Fruit fly (Drosophila melanogaster) whole organism, embryonic: ENCODE measurements around the gene CG6432.

Experiments
- Aef1 ChIP-seq: fragments of 200-800 bp; sonication (Bioruptor generic); IDR thresholded peaks from 3 replicates; pipeline ENCODE4 v1.3.6; 2022; ENCODE audit warnings: missing biosample characterization, missing genetic modification characterization
- Atf-2 ChIP-seq: fragments of 200-800 bp; sonication (Bioruptor generic); optimal IDR thresholded peaks from 2 replicates; lab custom pipeline; 2016; ENCODE audit warnings: missing biosample characterization, missing genetic modification characterization
- B-H1 ChIP-seq: fragments of 200-800 bp; sonication (Bioruptor generic); IDR thresholded peaks from 3 replicates; pipeline ENCODE4 v1.3.6; 2022; ENCODE audit warnings: missing biosample characterization, missing genetic modification characterization
- Bteb2 ChIP-seq: fragments of 200-800 bp; sonication (Bioruptor generic); optimal IDR thresholded peaks from 2 replicates; lab custom pipeline; 2016; ENCODE audit warnings: missing biosample characterization, missing genetic modification characterization
- CG10431 ChIP-seq: fragments of 200-800 bp; sonication (Bioruptor generic); optimal IDR thresholded peaks from 3 replicates; lab custom pipeline; 2018; ENCODE audit warnings: missing biosample characterization, mild to moderate bottlenecking, missing genetic modification characterization
- CG10462 ChIP-seq: fragments of 200-800 bp; sonication (Bioruptor generic); optimal IDR thresholded peaks from 2 replicates; lab custom pipeline; 2016; ENCODE audit warnings: missing biosample characterization, missing genetic modification characterization
- CG11247 ChIP-seq: fragments of 200-800 bp; sonication (Bioruptor generic); IDR thresholded peaks from 2 replicates; pipeline ENCODE4 v1.3.6; 2022; ENCODE audit warnings: missing biosample characterization, missing genetic modification characterization
- CG12391 ChIP-seq: fragments of 200-800 bp; sonication (Bioruptor generic); optimal IDR thresholded peaks from 3 replicates; lab custom pipeline; 2018; ENCODE audit warnings: missing biosample characterization, mild to moderate bottlenecking, missing genetic modification characterization, moderate library complexity
- CG13287 ChIP-seq: fragments of 200-800 bp; sonication (Bioruptor generic); IDR thresholded peaks from 2 replicates; pipeline ENCODE4 v1.3.6; 2022; ENCODE audit warnings: missing biosample characterization, missing genetic modification characterization; ENCODE audit not compliant: partially characterized antibody
- CG15479 ChIP-seq: fragments of 200-800 bp; sonication (Bioruptor generic); optimal IDR thresholded peaks from 3 replicates; lab custom pipeline; 2019; ENCODE audit warnings: missing biosample characterization, mild to moderate bottlenecking, missing genetic modification characterization, moderate library complexity
- CG1647 ChIP-seq: fragments of 200-800 bp; sonication (Bioruptor generic); optimal IDR thresholded peaks from 3 replicates; lab custom pipeline; 2016; ENCODE audit warnings: missing biosample characterization, missing genetic modification characterization
- CG17829 ChIP-seq: fragments of 200-800 bp; optimal IDR thresholded peaks from 2 replicates; lab custom pipeline; 2019; ENCODE audit warnings: missing biosample characterization, mild to moderate bottlenecking, missing genetic modification characterization, moderate library complexity
- CG1832 ChIP-seq: fragments of 200-800 bp; sonication (Bioruptor generic); optimal IDR thresholded peaks from 2 replicates; lab custom pipeline; 2017; ENCODE audit warnings: missing biosample characterization, mild to moderate bottlenecking, missing genetic modification characterization, inconsistent platforms
- CG2120 ChIP-seq: fragments of 200-800 bp; sonication (Bioruptor generic); optimal IDR thresholded peaks from 3 replicates; lab custom pipeline; 2016; ENCODE audit warnings: missing biosample characterization, missing genetic modification characterization
- CG2712 ChIP-seq: fragments of 200-800 bp; optimal IDR thresholded peaks from 3 replicates; lab custom pipeline; 2019; ENCODE audit warnings: missing biosample characterization, mild to moderate bottlenecking, missing genetic modification characterization, moderate library complexity
- CG2889 ChIP-seq: fragments of 200-800 bp; sonication (Bioruptor generic); IDR thresholded peaks from 3 replicates; pipeline ENCODE4 v1.3.6; 2022; ENCODE audit warnings: missing biosample characterization, missing genetic modification characterization
- CG30403 ChIP-seq: fragments of 200-800 bp; sonication (Bioruptor generic); optimal IDR thresholded peaks from 3 replicates; lab custom pipeline; 2016; ENCODE audit warnings: missing biosample characterization, missing genetic modification characterization
- CG31365 ChIP-seq: fragments of 200-800 bp; sonication (Bioruptor generic); optimal IDR thresholded peaks from 2 replicates; lab custom pipeline; 2018; ENCODE audit warnings: missing biosample characterization, mild to moderate bottlenecking, missing genetic modification characterization
- CG43689 ChIP-seq: fragments of 200-800 bp; sonication (Bioruptor generic); IDR thresholded peaks from 2 replicates; pipeline ENCODE4 v1.3.6; 2022; ENCODE audit warnings: missing biosample characterization, missing genetic modification characterization
- CG6654 ChIP-seq: fragments of 200-800 bp; sonication (Bioruptor generic); optimal IDR thresholded peaks from 2 replicates; lab custom pipeline; 2017; ENCODE audit warnings: missing biosample characterization, mild to moderate bottlenecking, missing genetic modification characterization
- CG6813 ChIP-seq: fragments of 200-800 bp; sonication (Bioruptor generic); optimal IDR thresholded peaks from 2 replicates; lab custom pipeline; 2017; ENCODE audit warnings: missing biosample characterization, missing genetic modification characterization, mild to moderate bottlenecking, moderate library complexity, missing genetic modification reagents
- CG7839 ChIP-seq: fragments of 200-800 bp; sonication (Bioruptor generic); optimal IDR thresholded peaks from 3 replicates; lab custom pipeline; 2018; ENCODE audit warnings: missing biosample characterization, mild to moderate bottlenecking, missing genetic modification characterization, moderate library complexity
- CG8281 ChIP-seq: fragments of 200-800 bp; sonication (Bioruptor generic); optimal IDR thresholded peaks from 2 replicates; lab custom pipeline; 2018; ENCODE audit warnings: missing biosample characterization, mild to moderate bottlenecking, missing genetic modification characterization, moderate library complexity
- Chrac-16 ChIP-seq: fragments of 200-800 bp; sonication (Bioruptor generic); optimal IDR thresholded peaks from 3 replicates; lab custom pipeline; 2016; ENCODE audit warnings: missing biosample characterization, missing genetic modification characterization
- Deaf1 ChIP-seq: fragments of 200-800 bp; optimal IDR thresholded peaks from 3 replicates; lab custom pipeline; 2019; ENCODE audit warnings: missing biosample characterization, mild to moderate bottlenecking, missing genetic modification characterization, moderate library complexity
- Dek ChIP-seq: fragments of 200-800 bp; sonication (Bioruptor generic); optimal IDR thresholded peaks from 3 replicates; lab custom pipeline; 2019; ENCODE audit warnings: missing biosample characterization, mild to moderate bottlenecking, missing genetic modification characterization, moderate library complexity
- E2f2 ChIP-seq: fragments of 200-800 bp; sonication (Bioruptor generic); IDR thresholded peaks from 2 replicates; pipeline ENCODE4 v1.3.6; 2022; ENCODE audit warnings: missing biosample characterization, missing genetic modification characterization
- MBD-R2 ChIP-seq: fragments of 200-800 bp; sonication (Bioruptor generic); IDR thresholded peaks from 2 replicates; pipeline ENCODE4 v1.3.6; 2022; ENCODE audit warnings: missing biosample characterization, missing genetic modification characterization
- NK7.1 ChIP-seq: fragments of 200-800 bp; sonication (Bioruptor generic); optimal IDR thresholded peaks from 3 replicates; lab custom pipeline; 2016; ENCODE audit warnings: missing biosample characterization, missing genetic modification characterization
- Nf-YB ChIP-seq: fragments of 200-800 bp; sonication (Bioruptor generic); optimal IDR thresholded peaks from 3 replicates; lab custom pipeline; 2019; ENCODE audit warnings: missing biosample characterization, mild to moderate bottlenecking, missing genetic modification characterization, moderate library complexity
- Opbp ChIP-seq: fragments of 200-800 bp; sonication (Bioruptor generic); IDR thresholded peaks from 3 replicates; pipeline ENCODE4 v1.3.6; 2022; ENCODE audit warnings: missing biosample characterization, missing genetic modification characterization; ENCODE audit not compliant: partially characterized antibody
- Sry-δ ChIP-seq: fragments of 200-800 bp; sonication (Bioruptor generic); optimal IDR thresholded peaks from 2 replicates; lab custom pipeline; 2016; ENCODE audit warnings: missing biosample characterization, missing genetic modification characterization
- bsh ChIP-seq, 2 experiments: fragments of 200-800 bp; sonication (Bioruptor generic); optimal IDR thresholded peaks; 2 replicates each; lab custom pipeline; 2017 to 2018; ENCODE audit warnings: mild to moderate bottlenecking in 2 of 2, missing biosample characterization in 2 of 2, missing genetic modification characterization in 2 of 2, moderate library complexity in 1 of 2
- cato ChIP-seq: fragments of 200-800 bp; sonication (Bioruptor generic); optimal IDR thresholded peaks from 2 replicates; lab custom pipeline; 2016; ENCODE audit warnings: missing biosample characterization, missing genetic modification characterization, borderline replicate concordance
- chinmo ChIP-seq: fragments of 200-800 bp; sonication (Bioruptor generic); IDR thresholded peaks from 4 replicates; pipeline ENCODE4 v1.3.6; 2022; ENCODE audit warnings: missing biosample characterization, missing genetic modification characterization; ENCODE audit not compliant: partially characterized antibody
- cwo ChIP-seq: fragments of 200-800 bp; sonication (Bioruptor generic); optimal IDR thresholded peaks from 3 replicates; lab custom pipeline; 2017; ENCODE audit warnings: missing biosample characterization, missing genetic modification characterization, mild to moderate bottlenecking, moderate library complexity, missing genetic modification reagents
- dati ChIP-seq: fragments of 200-800 bp; sonication (Bioruptor generic); IDR thresholded peaks from 2 replicates; pipeline ENCODE4 v1.3.6; 2022; ENCODE audit warnings: missing biosample characterization, missing genetic modification characterization
- exex ChIP-seq: fragments of 200-800 bp; sonication (Bioruptor generic); optimal IDR thresholded peaks from 4 replicates; lab custom pipeline; 2018; ENCODE audit warnings: missing biosample characterization, mild to moderate bottlenecking, missing genetic modification characterization, moderate library complexity
- fd3F ChIP-seq: fragments of 200-800 bp; sonication (Bioruptor generic); optimal IDR thresholded peaks from 2 replicates; lab custom pipeline; 2018; ENCODE audit warnings: missing biosample characterization, mild to moderate bottlenecking, missing genetic modification characterization, moderate library complexity
- gsb ChIP-seq: fragments of 200-800 bp; sonication (Bioruptor generic); IDR thresholded peaks from 2 replicates; pipeline ENCODE4 v1.3.6; 2022; ENCODE audit warnings: missing biosample characterization, missing genetic modification characterization
- h ChIP-seq: fragments of >200 bp; optimal IDR thresholded peaks from 2 replicates; lab custom pipeline; 2017
- hth ChIP-seq: fragments of >200 bp; optimal IDR thresholded peaks from 2 replicates; lab custom pipeline; 2017; ENCODE audit warnings: inconsistent platforms
- sc ChIP-seq, 3 experiments: fragments of >200 bp in 2 of 3; fragments of 200-800 bp in 1 of 3; sonication (Bioruptor generic) in 1 of 3; optimal IDR thresholded peaks; 2 replicates in 2 of 3; 3 replicates in 1 of 3; lab custom pipeline; 2017; ENCODE audit warnings: mild to moderate bottlenecking in 1 of 3, missing biosample characterization in 1 of 3, missing genetic modification characterization in 1 of 3, missing genetic modification reagents in 1 of 3
- scrt ChIP-seq: fragments of 200-800 bp; sonication (Bioruptor generic); optimal IDR thresholded peaks from 2 replicates; lab custom pipeline; 2018; ENCODE audit warnings: missing biosample characterization, mild to moderate bottlenecking, missing genetic modification characterization, moderate library complexity
- tap ChIP-seq: fragments of 200-800 bp; optimal IDR thresholded peaks from 3 replicates; lab custom pipeline; 2019; ENCODE audit warnings: missing biosample characterization, mild to moderate bottlenecking, missing genetic modification characterization, moderate library complexity
- ttk ChIP-seq: fragments of 200-800 bp; sonication (Bioruptor generic); IDR thresholded peaks from 2 replicates; pipeline ENCODE4 v2.1.2; 2022; ENCODE audit warnings: missing biosample characterization, missing genetic modification characterization
- wdn ChIP-seq: fragments of 200-800 bp; sonication (Bioruptor generic); IDR thresholded peaks from 2 replicates; pipeline ENCODE4 v1.3.6; 2022; ENCODE audit warnings: missing biosample characterization, missing genetic modification characterization
- zf30C ChIP-seq: fragments of 200-800 bp; sonication (Bioruptor generic); optimal IDR thresholded peaks from 3 replicates; lab custom pipeline; 2018; ENCODE audit warnings: missing biosample characterization, mild to moderate bottlenecking, missing genetic modification characterization

CG6432 gene

dm6 chr3R:24294784-24295555 is 41.8 kb upstream of the CG6432 start, which contains the start of gene crb (continued):
- TF ChIP-seq gsb (GFP tag; lab: Robert Waterston, UW) (0 out of 2 replicates have a peak, but pooled peaks have one; percentile 13), E2f2 (GFP tag; lab: Robert Waterston, UW) (peak; percentile 85), sc (optimal IDR thresholded peaks at IDR 0.05; lab: Kevin White, UChicago) (no peak), sc (GFP tag; optimal IDR thresholded peaks at IDR 0.05; lab: Kevin White, UChicago) (no peak), CG2889 (GFP tag; lab: Robert Waterston, UW) (no peak), CG2712 (tag; lab: Kevin White, UChicago) (peak; percentile 60), Bteb2 (GFP tag; lab: Kevin White, UChicago) (peak; percentile 29), CG10462 (GFP tag; lab: Kevin White, UChicago) (peak; percentile 0), scrt (GFP tag; lab: Kevin White, UChicago) (peak; percentile 23), CG6654 (no peak), Dek (peak; percentile 54), tap (tag; lab: Kevin White, UChicago) (no peak), CG31365 (tag; lab: Kevin White, UChicago) (peak; percentile 11), wdn (GFP tag; lab: Robert Waterston, UW) (no peak), cwo (GFP tag; lab: Kevin White, UChicago) (peak; percentile 28), CG2120 (GFP tag; lab: Kevin White, UChicago) (peak; percentile 63), MBD-R2 (GFP tag; lab: Robert Waterston, UW) (peak; percentile 66), chinmo (GFP tag; lab: Robert Waterston, UW) (peak; percentile 85), fd3F (no peak), ttk (peak; percentile 48; the same call in 1 of the 2 replicates), CG13287 (GFP tag; lab: Robert Waterston, UW) (peak; percentile 63), bsh (GFP tag; optimal IDR thresholded peaks at IDR 0.05; lab: Kevin White, UChicago) (peak in 1 of 2 experiments; percentile 32), dati (GFP tag; lab: Robert Waterston, UW) (no peak), NK7.1 (GFP tag; lab: Kevin White, UChicago) (no peak), Deaf1 (tag; lab: Kevin White, UChicago) (peak; percentile 69), Atf-2 (GFP tag; lab: Kevin White, UChicago) (no peak), CG15479 (peak; percentile 21), cato (no peak), Aef1 (GFP tag; lab: Robert Waterston, UW) (no peak), Sry-δ (GFP tag; lab: Kevin White, UChicago) (peak; percentile 18), CG1647 (GFP tag; lab: Kevin White, UChicago) (no peak), h (lab: Kevin White, UChicago) (no peak), Nf-YB (peak; percentile 25), CG17829 (tag; lab: Kevin White, UChicago) (peak; percentile 59), Chrac-16 (peak; percentile 41), exex (peak; percentile 23), CG10431 (GFP tag; lab: Kevin White, UChicago) (no peak), CG11247 (GFP tag; lab: Robert Waterston, UW) (peak; percentile 39; the same call in 1 of the 2 replicates), B-H1 (GFP tag; lab: Robert Waterston, UW) (peak; percentile 18; the same call in 1 of the 3 replicates), Opbp (GFP tag; lab: Robert Waterston, UW) (peak; percentile 74; the same call in 2 of the 3 replicates), zf30C (GFP tag; lab: Kevin White, UChicago) (peak; percentile 14), CG8281 (no peak), CG43689 (GFP tag; lab: Robert Waterston, UW) (no peak), CG6813 (GFP tag; lab: Kevin White, UChicago) (peak; percentile 20), CG1832 (GFP tag; lab: Kevin White, UChicago) (no peak), CG7839 (tag; lab: Kevin White, UChicago) (peak; percentile 55), CG30403 (GFP tag; lab: Kevin White, UChicago) (peak; percentile 54), hth (lab: Kevin White, UChicago) (no peak), CG12391 (tag; lab: Kevin White, UChicago) (peak; percentile 61)
